Worm (Caenorhabditis elegans): ENCODE data around the gene EGAP1.1.

- TF ChIP-seq mxl-1 (tag; optimal IDR thresholded peaks at IDR 0.05) (no peak), ekl-4 (GFP tag; IDR thresholded peaks at IDR 0.05) (no peak)
Measured at ce11 chrIII:5886893-5887292, 50.1 kb downstream of the EGAP1.1 start, which contains the start of gene C28H8.7.
